Worm (Caenorhabditis elegans) whole organism, young adult: ENCODE measurements around the gene str-160.
A peak's percentile ranks its signal among the peaks of the same experiment; 100 is the strongest.

Source experiments
- F23B12.7 ChIP-seq: sonication (generic microtip); optimal IDR thresholded peaks from 2 replicates; lab custom pipeline; 2017; ENCODE audit warnings: missing genetic modification characterization, mild to moderate bottlenecking, missing compliant biosample characterization, antibody characterized with exemption, moderate library complexity; ENCODE audit not compliant: insufficient read depth
- F49E8.2 ChIP-seq: sonication (generic microtip); optimal IDR thresholded peaks from 3 replicates; lab custom pipeline; 2017; ENCODE audit warnings: missing genetic modification characterization, mild to moderate bottlenecking, missing compliant biosample characterization, antibody characterized with exemption, moderate library complexity; ENCODE audit not compliant: insufficient read depth
- F57A8.1 ChIP-seq: fragments of 200-800 bp; sonication (Bioruptor generic); optimal IDR thresholded peaks from 2 replicates; lab custom pipeline; 2018; ENCODE audit warnings: mild to moderate bottlenecking, missing genetic modification characterization, moderate library complexity, missing compliant biosample characterization
- T26A5.8 ChIP-seq: sonication (generic microtip); optimal IDR thresholded peaks from 2 replicates; lab custom pipeline; 2016; ENCODE audit warnings: missing genetic modification characterization, missing compliant biosample characterization
- akir-1 ChIP-seq: fragments of 200-800 bp; sonication (Bioruptor generic); optimal IDR thresholded peaks from 2 replicates; lab custom pipeline; 2018; ENCODE audit warnings: mild to moderate bottlenecking, missing genetic modification characterization, moderate library complexity, missing compliant biosample characterization
- aptf-2 ChIP-seq: fragments of 200-800 bp; sonication (Bioruptor generic); conservative IDR thresholded peaks from 2 replicates; pipeline ENCODE4 v1.3.6; 2022; ENCODE audit warnings: missing genetic modification reagents, missing genetic modification characterization, missing compliant biosample characterization
- aptf-3 ChIP-seq: fragments of 200-800 bp; sonication (Bioruptor generic); IDR thresholded peaks from 2 replicates; pipeline ENCODE4 v1.3.6; 2022; ENCODE audit warnings: missing genetic modification characterization, missing compliant biosample characterization
- attf-5 ChIP-seq: fragments of 200-800 bp; sonication (Bioruptor generic); optimal IDR thresholded peaks from 2 replicates; lab custom pipeline; 2018; ENCODE audit warnings: mild to moderate bottlenecking, missing genetic modification characterization, missing compliant biosample characterization
- attf-6 ChIP-seq: fragments of 200-800 bp; sonication (Bioruptor generic); IDR thresholded peaks from 2 replicates; pipeline ENCODE4 v1.3.6; 2022; ENCODE audit warnings: missing genetic modification reagents, missing genetic modification characterization, missing compliant biosample characterization
- cebp-2 ChIP-seq: fragments of 200-800 bp; sonication (Bioruptor generic); IDR thresholded peaks from 2 replicates; pipeline ENCODE4 v1.3.6; 2022; ENCODE audit warnings: missing genetic modification characterization, missing compliant biosample characterization
- ceh-100 ChIP-seq: fragments of 200-800 bp; sonication (Bioruptor generic); IDR thresholded peaks from 2 replicates; pipeline ENCODE4 v1.3.6; 2022; ENCODE audit warnings: missing genetic modification reagents, missing genetic modification characterization, missing compliant biosample characterization
- ceh-58 ChIP-seq: fragments of 200-800 bp; sonication (Bioruptor generic); IDR thresholded peaks from 2 replicates; pipeline ENCODE4 v1.3.6; 2022; ENCODE audit warnings: missing genetic modification characterization, missing compliant biosample characterization
- ceh-79 ChIP-seq: sonication (generic microtip); optimal IDR thresholded peaks from 2 replicates; lab custom pipeline; 2017; ENCODE audit warnings: mild to moderate bottlenecking, missing genetic modification characterization, missing compliant biosample characterization
- dpff-1 ChIP-seq: sonication (generic microtip); optimal IDR thresholded peaks from 2 replicates; lab custom pipeline; 2017; ENCODE audit warnings: mild to moderate bottlenecking, missing genetic modification characterization, missing compliant biosample characterization
- dpl-1 ChIP-seq: fragments of 150-350 bp; optimal IDR thresholded peaks from 2 replicates; lab custom pipeline; 2014; ENCODE audit warnings: missing biosample characterization, missing genetic modification reagents, missing genetic modification characterization
- egrh-3 ChIP-seq: fragments of 200-800 bp; sonication (Bioruptor generic); IDR thresholded peaks from 2 replicates; pipeline ENCODE4 v1.3.6; 2022; ENCODE audit warnings: missing genetic modification reagents, missing genetic modification characterization, missing compliant biosample characterization
- fkh-3 ChIP-seq: sonication (generic microtip); optimal IDR thresholded peaks from 2 replicates; lab custom pipeline; 2016; ENCODE audit warnings: mild to moderate bottlenecking, missing genetic modification characterization, missing compliant biosample characterization
- hmg-1.2 ChIP-seq: fragments of 200-800 bp; sonication (Bioruptor generic); IDR thresholded peaks from 2 replicates; pipeline ENCODE4 v1.3.6; 2022; ENCODE audit warnings: missing genetic modification reagents, missing genetic modification characterization, missing compliant biosample characterization
- lsy-27 ChIP-seq: sonication (generic microtip); optimal IDR thresholded peaks from 2 replicates; lab custom pipeline; 2017; ENCODE audit warnings: missing genetic modification characterization, mild to moderate bottlenecking, missing compliant biosample characterization, antibody characterized with exemption, missing genotype, borderline replicate concordance; ENCODE audit not compliant: insufficient read depth
- mcd-1 ChIP-seq: fragments of 200-800 bp; sonication (Bioruptor generic); IDR thresholded peaks from 2 replicates; pipeline ENCODE4 v1.3.6; 2022; ENCODE audit warnings: missing genetic modification reagents, missing genetic modification characterization, missing compliant biosample characterization
- nfya-2 ChIP-seq: fragments of 200-800 bp; sonication (Bioruptor generic); IDR thresholded peaks from 2 replicates; pipeline ENCODE4 v1.3.6; 2022; ENCODE audit warnings: missing genetic modification reagents, missing genetic modification characterization, missing compliant biosample characterization
- nfyb-1 ChIP-seq: fragments of 200-800 bp; sonication (Bioruptor generic); IDR thresholded peaks from 2 replicates; pipeline ENCODE4 v1.3.6; 2022; ENCODE audit warnings: missing genetic modification reagents, missing genetic modification characterization, missing compliant biosample characterization
- nhr-120 ChIP-seq: fragments of 200-800 bp; sonication (Bioruptor generic); IDR thresholded peaks from 2 replicates; pipeline ENCODE4 v1.3.6; 2022; ENCODE audit warnings: missing genetic modification characterization, missing compliant biosample characterization
- nhr-80 ChIP-seq: sonication (generic microtip); optimal IDR thresholded peaks from 2 replicates; lab custom pipeline; 2016; ENCODE audit warnings: missing genetic modification characterization, missing compliant biosample characterization
- repo-1 ChIP-seq: sonication (generic microtip); optimal IDR thresholded peaks from 2 replicates; lab custom pipeline; 2017; ENCODE audit warnings: mild to moderate bottlenecking, missing genetic modification characterization, missing compliant biosample characterization
- rpc-1 ChIP-seq, 2 experiments: fragments of 150-350 bp in 1 of 2; sonication (generic microtip) in 1 of 2; optimal IDR thresholded peaks; 2 replicates each; lab custom pipeline; 2014 to 2018; ENCODE audit warnings: missing biosample characterization in 1 of 2, missing genetic modification characterization in 1 of 2, missing genetic modification reagents in 1 of 2, missing genotype in 1 of 2
- snpc-4 ChIP-seq, 5 experiments: fragments of 150-350 bp in 1 of 5; sonication (generic microtip) in 4 of 5; optimal IDR thresholded peaks; 2 replicates each; lab custom pipeline; 2014 to 2018; ENCODE audit warnings: missing genetic modification characterization in 5 of 5, missing biosample characterization in 3 of 5, antibody characterized with exemption in 2 of 5, mild to moderate bottlenecking in 2 of 5, missing compliant biosample characterization in 2 of 5, missing genotype in 2 of 5, moderate library complexity in 2 of 5, missing genetic modification reagents in 1 of 5
- tbx-9 ChIP-seq: sonication (generic microtip); optimal IDR thresholded peaks from 2 replicates; lab custom pipeline; 2016; ENCODE audit warnings: borderline replicate concordance, missing genetic modification characterization, inconsistent platforms, missing compliant biosample characterization
- zfh-2 ChIP-seq: fragments of 200-800 bp; sonication (Bioruptor generic); conservative IDR thresholded peaks from 2 replicates; pipeline ENCODE4 v1.3.6; 2022; ENCODE audit warnings: missing genetic modification reagents, missing genetic modification characterization, missing compliant biosample characterization

Gene str-160

DNA sequence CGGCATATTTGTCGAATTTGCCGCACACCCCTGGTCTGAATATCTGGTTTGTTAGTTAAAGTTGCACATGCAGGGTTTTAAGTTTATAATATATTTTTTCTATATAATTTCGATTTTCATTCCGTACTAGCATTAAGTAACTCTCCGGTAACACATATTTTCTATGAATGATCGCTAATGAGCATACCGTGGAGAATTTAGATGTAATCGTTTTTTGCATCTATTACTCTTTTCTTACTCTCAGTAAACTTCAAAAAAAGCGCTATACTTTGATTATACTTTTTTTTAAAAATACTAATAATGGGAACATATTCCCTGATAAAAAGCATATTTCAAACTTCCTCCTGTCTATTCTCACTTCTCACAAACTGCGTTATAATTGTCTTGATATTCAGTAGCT, at the start of gene str-160:
TSS of gene str-160 (plus strand) at position 301 of the 400 bp plus-strand sequence.
- TF ChIP-seq ceh-79 (no peak), dpl-1 (no peak), mcd-1 (GFP tag; lab: Robert Waterston, UW) (no peak), dpff-1 (tag; lab: Kevin White, UChicago) (no peak), nhr-80 (no peak), F57A8.1 (GFP tag; lab: Kevin White, UChicago) (no peak), nfya-2 (no peak), nfyb-1 (GFP tag; lab: Robert Waterston, UW) (no peak), lsy-27 (tag; lab: Kevin White, UChicago) (no peak), egrh-3 (GFP tag; lab: Robert Waterston, UW) (no peak)
- TF ChIP-seq, all 124 proteins: peak for 0

DNA sequence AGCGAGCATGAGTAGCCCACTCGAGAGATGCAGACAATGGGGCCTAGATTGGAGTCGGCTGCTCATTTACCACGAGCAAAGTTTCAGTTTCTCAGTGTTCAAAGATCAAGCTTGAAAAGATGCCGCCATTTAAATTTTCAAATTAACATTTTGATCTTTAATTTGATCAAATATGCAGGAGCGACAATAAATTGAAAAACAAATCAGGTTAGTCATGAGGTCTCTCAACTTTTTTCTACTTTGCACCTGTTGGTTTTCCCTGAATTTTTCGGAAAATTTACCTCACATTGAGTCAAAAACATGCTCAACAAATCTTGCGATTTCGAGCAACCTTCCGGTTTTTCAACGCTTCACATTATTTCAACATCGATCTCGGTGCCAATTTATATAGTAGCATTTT, 49.3 kb upstream of the str-160 start, which contains the start of gene srh-5:
TSS of gene srh-5 (plus strand) at position 301 of the 400 bp plus-strand sequence.
- TF ChIP-seq nhr-120 (GFP tag; lab: Robert Waterston, UW), result no peak
- TF ChIP-seq T26A5.8 (tag; lab: Kevin White, UChicago), result no peak
- TF ChIP-seq F23B12.7, result no peak
- no peak for TF ChIP-seq ceh-58 (GFP tag; lab: Robert Waterston, UW)
- TF ChIP-seq ceh-100 (GFP tag; lab: Robert Waterston, UW), result no peak
- TF ChIP-seq fkh-3, result no peak
- TF ChIP-seq F49E8.2 (tag; lab: Kevin White, UChicago), result no peak
- TF ChIP-seq, all 124 proteins: peak for 0

DNA sequence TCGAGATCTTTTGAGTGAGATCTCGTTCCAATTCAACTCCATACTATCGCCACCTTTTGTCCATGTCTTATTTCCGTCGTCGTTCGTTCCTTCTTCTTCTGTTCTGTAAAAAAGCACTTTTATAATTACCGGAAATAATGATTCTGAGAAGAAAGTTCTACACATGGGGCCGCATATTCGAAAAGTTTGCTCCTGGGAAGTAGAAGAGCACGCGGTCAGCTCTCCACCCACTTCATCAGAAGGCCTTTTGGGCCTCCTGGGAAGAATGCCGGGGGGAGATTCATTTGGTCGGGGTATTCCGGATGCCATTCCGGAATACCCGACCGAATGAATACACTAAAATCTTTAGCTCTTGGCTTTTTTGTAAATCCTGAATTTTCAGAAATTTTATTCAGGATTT, 42.2 kb upstream of the str-160 start, which contains the start of gene Y46H3C.5:
TSS of gene Y46H3C.5 (minus strand) at position 2 of the 400 bp plus-strand sequence.
- TF ChIP-seq aptf-2 (GFP tag; lab: Robert Waterston, UW) (peak; percentile 80), aptf-3 (0 out of 2 replicates have a peak, but pooled peaks have one; percentile 63)
- TF ChIP-seq, all 124 proteins: peak for 2; not testable (repeated sequence) for 122

DNA sequence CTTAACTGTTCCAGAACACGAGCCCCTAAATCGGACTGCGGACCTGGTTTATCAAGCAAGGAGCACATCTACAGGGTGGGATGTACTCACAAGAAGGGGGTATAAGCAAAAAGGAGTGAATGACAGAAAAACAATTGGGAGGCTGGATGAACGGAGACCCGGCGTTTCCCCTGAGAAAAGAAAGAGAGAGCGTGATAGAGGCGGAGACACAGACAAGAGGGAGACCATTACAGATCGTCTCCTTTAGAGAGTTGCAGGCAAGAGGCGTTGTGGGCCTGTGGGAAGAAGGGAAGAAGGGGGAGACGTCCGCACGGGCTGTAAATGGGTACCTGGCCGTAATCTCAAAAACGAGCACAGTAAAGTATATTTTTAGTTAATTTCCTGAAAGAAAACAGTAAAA, 40.8 kb upstream of the str-160 start, which contains the start of gene Y46H3C.7:
TSS of gene Y46H3C.7 (minus strand) at position 147 of the 400 bp plus-strand sequence.
- TF ChIP-seq aptf-3 (0 out of 2 replicates have a peak, but pooled peaks have one; percentile 60), aptf-2 (GFP tag; lab: Robert Waterston, UW) (peak; percentile 94), hmg-1.2 (GFP tag; lab: Robert Waterston, UW) (peak; percentile 65)

DNA sequence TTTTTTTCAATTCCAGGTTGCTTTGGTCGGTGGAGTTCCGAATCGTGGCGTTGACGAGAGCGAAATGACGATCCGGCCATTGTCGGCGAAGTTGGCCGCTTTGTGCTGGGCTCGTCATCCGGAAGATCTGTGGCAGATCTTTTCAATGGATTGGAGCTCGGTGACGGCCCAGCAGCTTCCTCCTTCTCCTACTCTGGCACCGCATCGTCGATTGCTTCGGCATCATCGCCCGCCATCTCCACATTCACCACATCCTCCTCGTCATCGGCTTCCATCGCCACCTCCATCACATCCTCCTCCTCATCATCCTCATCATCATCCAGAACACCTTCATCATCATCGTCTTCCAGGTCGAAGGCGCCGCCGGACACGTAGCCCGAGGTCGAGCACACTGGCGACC, 36.3 kb upstream of the str-160 start:
- TF ChIP-seq egrh-3 (GFP tag; lab: Robert Waterston, UW), result peak; percentile 49; the same call in 1 of the 2 replicates
- no peak for TF ChIP-seq snpc-4 (GFP tag; optimal IDR thresholded peaks at IDR 0.05; lab: Kevin White, UChicago)
- TF ChIP-seq snpc-4 (tag; optimal IDR thresholded peaks at IDR 0.05; lab: Kevin White, UChicago), result no peak
- no peak for TF ChIP-seq attf-5 (GFP tag; lab: Kevin White, UChicago)
- TF ChIP-seq cebp-2 (GFP tag; lab: Robert Waterston, UW), result no peak
- TF ChIP-seq zfh-2 (GFP tag; lab: Robert Waterston, UW), result peak; percentile 79

DNA sequence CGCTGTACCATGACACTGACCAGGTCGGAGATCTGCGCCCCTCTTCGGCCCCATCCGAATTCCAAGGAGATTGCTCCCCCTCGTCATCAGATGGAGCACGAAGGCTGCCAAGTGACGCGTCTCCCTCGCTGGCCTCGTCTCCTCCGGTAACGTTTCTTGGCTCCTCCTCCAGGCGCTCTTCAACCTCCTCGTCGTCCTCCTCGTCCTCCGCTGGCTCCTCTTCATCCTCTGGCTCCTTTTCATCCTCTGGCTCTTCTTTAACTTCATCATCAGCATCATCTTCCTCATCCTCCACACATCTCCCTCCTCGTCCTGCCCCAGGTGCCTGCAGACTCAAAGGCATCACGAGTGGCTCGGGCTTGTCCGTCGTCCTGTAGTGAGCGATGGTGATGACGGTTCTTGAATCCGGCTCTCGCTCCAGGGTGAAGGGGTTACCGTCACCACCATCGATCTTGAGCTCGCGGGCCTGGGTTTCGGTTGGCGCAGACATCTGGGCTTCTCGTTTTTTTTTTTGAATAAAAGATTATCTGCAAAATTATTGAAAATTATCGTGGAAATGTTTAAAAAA, 35.4 kb upstream of the str-160 start:
- TF ChIP-seq tbx-9 (no peak), akir-1 (GFP tag; lab: Kevin White, UChicago) (no peak), repo-1 (tag; lab: Kevin White, UChicago) (no peak), zfh-2 (GFP tag; lab: Robert Waterston, UW) (peak; percentile 89), attf-6 (0 out of 2 replicates have a peak, but pooled peaks have one; percentile 25), rpc-1 (optimal IDR thresholded peaks at IDR 0.05; lab: Kevin White, UChicago) (no peak), rpc-1 (tag; optimal IDR thresholded peaks at IDR 0.05; lab: Kevin White, UChicago) (no peak), egrh-3 (GFP tag; lab: Robert Waterston, UW) (peak; percentile 78)
